Worm (Caenorhabditis elegans): ENCODE data around the gene cpf-1.

The cpf-1 gene

DNA sequence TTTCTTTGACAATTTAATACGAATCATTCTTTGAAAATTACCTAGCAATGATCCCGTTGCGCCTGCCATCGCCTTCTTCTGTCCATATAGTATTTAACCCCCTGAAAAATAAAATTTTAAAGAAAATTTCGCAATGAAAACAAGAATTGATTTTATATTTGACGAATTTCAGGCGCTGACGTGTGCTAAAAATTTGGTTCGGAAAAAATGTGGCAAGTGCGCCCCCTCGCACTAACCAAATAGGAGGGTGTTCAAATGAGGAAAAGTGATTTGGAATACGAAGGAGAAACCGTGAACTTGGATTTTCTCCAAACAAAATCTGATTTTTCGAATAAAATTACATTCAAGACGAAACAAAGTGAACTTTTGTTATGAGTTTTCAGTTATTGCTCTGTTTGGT lies 36.2 kb downstream of the cpf-1 start, which contains the start of gene stc-1 (continued):
- no peak for TF ChIP-seq pha-4 (tag; optimal IDR thresholded peaks at IDR 0.05)
- TF ChIP-seq sdz-38 (tag; optimal IDR thresholded peaks at IDR 0.05), result no peak
- no peak for TF ChIP-seq ceh-27 (GFP tag; optimal IDR thresholded peaks at IDR 0.05)
- peak; percentile 35 for TF ChIP-seq lin-54 (GFP tag; optimal IDR thresholded peaks at IDR 0.05)
- peak; percentile 30 for TF ChIP-seq ZK185.1 (tag; optimal IDR thresholded peaks at IDR 0.05; ENCODE audit: poor library complexity, severe bottlenecking)
- TF ChIP-seq mel-28 (tag; optimal IDR thresholded peaks at IDR 0.05; ENCODE audit: borderline replicate concordance), result no peak
- TF ChIP-seq egl-44 (GFP tag; IDR thresholded peaks at IDR 0.05), result no peak
- TF ChIP-seq let-607 (tag; optimal IDR thresholded peaks at IDR 0.05), result peak; percentile 35 to 68
- TF ChIP-seq bed-2 (GFP tag; IDR thresholded peaks at IDR 0.05), result no peak

DNA sequence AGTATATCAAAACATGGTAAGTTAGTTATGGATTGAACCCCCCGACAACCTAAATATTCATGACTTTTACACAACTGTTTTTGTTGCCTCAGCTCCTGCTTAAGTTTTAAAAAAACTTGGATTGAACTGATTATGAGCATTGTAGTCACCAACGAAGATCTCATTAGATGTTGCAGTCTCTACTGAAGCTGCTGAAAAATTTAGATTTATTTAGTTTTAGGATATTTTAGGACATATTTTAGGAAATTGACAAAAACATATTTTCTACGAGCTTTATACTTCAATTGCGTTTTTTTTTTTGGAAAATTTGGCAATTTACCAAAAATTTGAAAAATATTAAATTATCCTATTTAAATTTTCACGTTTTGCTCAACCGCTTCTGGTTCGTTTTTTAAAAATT lies 40.2 kb downstream of the cpf-1 start, which contains the start of gene F54C9.14:
Gene F54C9.14, plus strand, starts transcription at position 301 of the 400 bp plus-strand sequence.
- TF ChIP-seq tlf-1 (GFP tag; optimal IDR thresholded peaks at IDR 0.05), result no peak
- no peak for TF ChIP-seq madf-10 (tag; optimal IDR thresholded peaks at IDR 0.05)
- TF ChIP-seq nhr-120 (GFP tag; IDR thresholded peaks at IDR 0.05), result no peak
- no peak for TF ChIP-seq mxl-1 (tag; optimal IDR thresholded peaks at IDR 0.05)
- TF ChIP-seq let-526 (GFP tag; IDR thresholded peaks at IDR 0.05), result no peak
- TF ChIP-seq athp-1 (tag; optimal IDR thresholded peaks at IDR 0.05), result no peak
- no peak for TF ChIP-seq B0019.2 (GFP tag; conservative IDR thresholded peaks at IDR 0.05)
- TF ChIP-seq F37B4.10 (GFP tag; IDR thresholded peaks at IDR 0.05), result no peak
- no peak for TF ChIP-seq ceh-27 (GFP tag; optimal IDR thresholded peaks at IDR 0.05)
- no peak for TF ChIP-seq B0261.1 (tag; optimal IDR thresholded peaks at IDR 0.05)

DNA sequence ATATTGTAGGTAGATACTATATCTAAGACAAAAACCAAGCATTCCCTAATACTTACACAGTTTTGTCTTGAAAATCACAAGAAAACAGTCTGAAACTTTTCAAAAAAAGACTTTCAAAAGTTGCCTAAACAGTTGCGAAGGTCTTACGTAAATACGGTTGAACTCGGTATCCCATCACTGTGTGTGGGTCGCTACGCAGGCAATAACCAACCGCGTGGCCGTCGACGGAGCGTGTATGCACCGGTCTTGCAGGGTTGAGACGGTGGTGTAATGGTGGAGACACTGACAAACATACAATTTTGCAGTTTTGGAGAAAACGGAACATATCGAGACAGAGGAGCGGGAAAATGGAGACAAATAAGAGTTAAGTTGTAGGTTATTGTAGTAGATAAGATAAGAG lies 41.0 kb downstream of the cpf-1 start, which contains the start of gene iff-2:
Gene iff-2, minus strand, starts transcription at position 141 of the 400 bp plus-strand sequence.
- TF ChIP-seq mxl-1 (tag; optimal IDR thresholded peaks at IDR 0.05) (no peak), repo-1 (tag; optimal IDR thresholded peaks at IDR 0.05) (peak; percentile 93), madf-6 (GFP tag; IDR thresholded peaks at IDR 0.05) (no peak), madf-3 (GFP tag; IDR thresholded peaks at IDR 0.05) (peak; percentile 97; the same call in 1 of the 2 replicates), Y56A3A.18 (GFP tag; IDR thresholded peaks at IDR 0.05) (peak; percentile 77; the same call in 1 of the 2 replicates), rec-8 (tag; optimal IDR thresholded peaks at IDR 0.05) (no peak), ztf-18 (tag; optimal IDR thresholded peaks at IDR 0.05) (peak; percentile 84), snpc-1.1 (tag; optimal IDR thresholded peaks at IDR 0.05; ENCODE audit: insufficient read depth) (peak; percentile 14), zfh-2 (GFP tag; conservative IDR thresholded peaks at IDR 0.05) (peak; percentile 95), die-1 (tag; optimal IDR thresholded peaks at IDR 0.05) (peak; percentile 66), attf-3 (GFP tag; conservative IDR thresholded peaks at IDR 0.05) (peak; percentile 85), unc-130 (GFP tag; optimal IDR thresholded peaks at IDR 0.05) (no peak), F39B2.1 (GFP tag; IDR thresholded peaks at IDR 0.05) (no peak), ztf-6 (GFP tag; IDR thresholded peaks at IDR 0.05) (peak; percentile 95), lag-1 (GFP tag; IDR thresholded peaks at IDR 0.05) (peak; percentile 29; the same call in 1 of the 2 replicates), nfyb-1 (GFP tag; IDR thresholded peaks at IDR 0.05) (peak; percentile 97), let-526 (GFP tag; IDR thresholded peaks at IDR 0.05) (peak; percentile 96), F23B12.7 (tag; optimal IDR thresholded peaks at IDR 0.05; ENCODE audit: insufficient read depth) (peak; percentile 95), athp-1 (tag; optimal IDR thresholded peaks at IDR 0.05) (peak; percentile 89), pha-4 (tag; optimal IDR thresholded peaks at IDR 0.05) (peak; percentile 99), mcd-1 (GFP tag; IDR thresholded peaks at IDR 0.05) (peak; percentile 100), hmg-20 (GFP tag; IDR thresholded peaks at IDR 0.05) (no peak; the same call in 1 of the 2 replicates), chd-7 (tag; optimal IDR thresholded peaks at IDR 0.05) (peak; percentile 94), D2030.7 (GFP tag; IDR thresholded peaks at IDR 0.05) (no peak), nhr-27 (tag; optimal IDR thresholded peaks at IDR 0.05) (peak; percentile 62), F22D6.2 (tag; optimal IDR thresholded peaks at IDR 0.05) (peak; percentile 90), tlf-1 (GFP tag; optimal IDR thresholded peaks at IDR 0.05) (peak; percentile 98), F37B4.10 (GFP tag; IDR thresholded peaks at IDR 0.05) (0 out of 2 replicates have a peak, but pooled peaks have one; percentile 74), lir-1 (GFP tag; conservative IDR thresholded peaks at IDR 0.05) (peak; percentile 97), nhr-120 (GFP tag; IDR thresholded peaks at IDR 0.05) (peak; percentile 80; the same call in 1 of the 2 replicates), ztf-25 (GFP tag; IDR thresholded peaks at IDR 0.05) (0 out of 2 replicates have a peak, but pooled peaks have one; percentile 9), gei-17 (GFP tag; optimal IDR thresholded peaks at IDR 0.05) (peak; percentile 82), lin-54 (GFP tag; optimal IDR thresholded peaks at IDR 0.05) (peak; percentile 98)

Measured in whole organism, young adult.